Worm (Caenorhabditis elegans): Measurements from ENCODE around the gene K02F3.9.

K02F3.9 gene

ce11 chrIII:794000-794399, 47.2 kb downstream of the K02F3.9 start, which contains the start of gene rps-29:
rps-29 (plus strand) TSS chrIII:794300.
- TF ChIP-seq nhr-85 (tag) (peak; percentile 11), irx-1 (tag; optimal IDR thresholded peaks at IDR 0.05) (peak; percentile 40), swsn-7 (tag; optimal IDR thresholded peaks at IDR 0.05) (no peak), nhr-90 (tag; optimal IDR thresholded peaks at IDR 0.05; ENCODE audit: poor library complexity) (no peak), blmp-1 (tag; optimal IDR thresholded peaks at IDR 0.05) (no peak), nhr-19 (GFP tag; conservative IDR thresholded peaks at IDR 0.05) (no peak), C34B4.2 (tag; optimal IDR thresholded peaks at IDR 0.05) (no peak)

- TF ChIP-seq nhr-237 (tag; optimal IDR thresholded peaks at IDR 0.05): peak; percentile 36
- TF ChIP-seq C04F5.9 (tag; optimal IDR thresholded peaks at IDR 0.05): peak; percentile 50
- peak; percentile 69 for TF ChIP-seq jun-1 (tag; optimal IDR thresholded peaks at IDR 0.05)
- TF ChIP-seq ces-1 (GFP tag; optimal IDR thresholded peaks at IDR 0.05): no peak
- TF ChIP-seq C16A3.4 (tag; optimal IDR thresholded peaks at IDR 0.05): peak; percentile 80
- TF ChIP-seq hlh-4 (tag; optimal IDR thresholded peaks at IDR 0.05): no peak
- peak; percentile 62 for TF ChIP-seq elt-2 (tag; optimal IDR thresholded peaks at IDR 0.05)
- TF ChIP-seq nhr-90 (tag; optimal IDR thresholded peaks at IDR 0.05; ENCODE audit: poor library complexity): peak; percentile 76
- peak; percentile 74 to 84 (median 80) for TF ChIP-seq dpl-1 (GFP tag; optimal IDR thresholded peaks at IDR 0.05)
- TF ChIP-seq tlp-1 (tag; optimal IDR thresholded peaks at IDR 0.05): no peak
- no peak for TF ChIP-seq unc-30 (tag; optimal IDR thresholded peaks at IDR 0.05)
- TF ChIP-seq snu-23 (GFP tag; optimal IDR thresholded peaks at IDR 0.05): peak; percentile 88
- no peak for TF ChIP-seq nhr-12 (tag; optimal IDR thresholded peaks at IDR 0.05)
- no peak for TF ChIP-seq ets-5 (GFP tag; IDR thresholded peaks at IDR 0.05)
- TF ChIP-seq lin-14 (GFP tag; optimal IDR thresholded peaks at IDR 0.05): no peak
- peak; percentile 79 to 89 for TF ChIP-seq lin-35 (GFP tag; optimal IDR thresholded peaks at IDR 0.05)
- TF ChIP-seq C34B4.2 (tag; optimal IDR thresholded peaks at IDR 0.05): no peak
- TF ChIP-seq vab-15 (tag; optimal IDR thresholded peaks at IDR 0.05): peak; percentile 24
- TF ChIP-seq ztf-4 (tag; optimal IDR thresholded peaks at IDR 0.05): peak; percentile 16
- TF ChIP-seq nhr-28 (tag; optimal IDR thresholded peaks at IDR 0.05): no peak
- TF ChIP-seq nhr-77 (tag; optimal IDR thresholded peaks at IDR 0.05): peak; percentile 70
- TF ChIP-seq mab-9 (GFP tag; IDR thresholded peaks at IDR 0.05): no peak
- TF ChIP-seq fos-1 (tag; optimal IDR thresholded peaks at IDR 0.05): peak; percentile 62
- peak; percentile 43 for TF ChIP-seq snpc-4 (tag; optimal IDR thresholded peaks at IDR 0.05)
- no peak for TF ChIP-seq alr-1 (tag; optimal IDR thresholded peaks at IDR 0.05; ENCODE audit: borderline replicate concordance)
- peak; percentile 84 to 86 for TF ChIP-seq efl-1 (optimal IDR thresholded peaks at IDR 0.05)
- TF ChIP-seq efl-1 (GFP tag; optimal IDR thresholded peaks at IDR 0.05 in 1 of 2): peak; percentile 82 to 97
- no peak for TF ChIP-seq ama-1 (optimal IDR thresholded peaks at IDR 0.05)
- peak in 1 of 2 experiments; percentile 63 for TF ChIP-seq mdl-1 (tag; optimal IDR thresholded peaks at IDR 0.05)
- peak; percentile 76 for TF ChIP-seq swsn-7 (tag; optimal IDR thresholded peaks at IDR 0.05)
- TF ChIP-seq fkh-8 (tag; optimal IDR thresholded peaks at IDR 0.05): peak; percentile 84
- TF ChIP-seq isw-1 (GFP tag; IDR thresholded peaks at IDR 0.05): peak; percentile 78
- TF ChIP-seq lsy-2 (tag; optimal IDR thresholded peaks at IDR 0.05): peak; percentile 99
- peak; percentile 89 for TF ChIP-seq rnt-1 (tag; optimal IDR thresholded peaks at IDR 0.05)
- no peak for TF ChIP-seq nhr-76 (tag; optimal IDR thresholded peaks at IDR 0.05)
- peak; percentile 27 for TF ChIP-seq fkh-4 (tag; optimal IDR thresholded peaks at IDR 0.05; ENCODE audit: borderline replicate concordance)
- TF ChIP-seq lin-13 (GFP tag; optimal IDR thresholded peaks at IDR 0.05): peak; percentile 70
- TF ChIP-seq ceh-82 (tag; optimal IDR thresholded peaks at IDR 0.05): peak; percentile 53 to 95 (median 75)
- no peak for TF ChIP-seq efl-3 (GFP tag; optimal IDR thresholded peaks at IDR 0.05)
- TF ChIP-seq tbx-2 (tag; optimal IDR thresholded peaks at IDR 0.05): peak; percentile 82
- peak; percentile 72 for TF ChIP-seq unc-86 (tag; optimal IDR thresholded peaks at IDR 0.05)
- peak; percentile 24 for TF ChIP-seq zip-4 (GFP tag; optimal IDR thresholded peaks at IDR 0.05)
- TF ChIP-seq nhr-11 (tag; optimal IDR thresholded peaks at IDR 0.05): no peak
- TF ChIP-seq lin-39 (tag; optimal IDR thresholded peaks at IDR 0.05): peak; percentile 40
- no peak for TF ChIP-seq hlh-17 (GFP tag; optimal IDR thresholded peaks at IDR 0.05; ENCODE audit: borderline replicate concordance)
- TF ChIP-seq unc-130 (tag; optimal IDR thresholded peaks at IDR 0.05): no peak
- no peak for TF ChIP-seq ceh-63 (GFP tag; optimal IDR thresholded peaks at IDR 0.05)
- peak; percentile 71 for TF ChIP-seq xbp-1 (tag; optimal IDR thresholded peaks at IDR 0.05)
These were observed 47.6 kb downstream of the K02F3.9 start, which contains the start of gene snt-2 for ce11 chrIII:793595-793994. snt-2 (minus strand) TSS chrIII:793733.
